Fruit fly (Drosophila melanogaster) whole organism, embryonic: ENCODE data around the gene MTF-1.

Experiments used
- Abd-B ChIP-seq: fragments of 200-800 bp; sonication (Bioruptor generic); optimal IDR thresholded peaks from 2 replicates; lab custom pipeline; 2018; ENCODE audit warnings: missing biosample characterization, mild to moderate bottlenecking, missing genetic modification characterization, moderate library complexity
- Atf6 ChIP-seq: fragments of 200-800 bp; sonication (Bioruptor generic); IDR thresholded peaks from 2 replicates; pipeline ENCODE4 v1.3.6; 2022; ENCODE audit warnings: missing biosample characterization, missing genetic modification characterization
- B-H2 ChIP-seq: fragments of 200-800 bp; sonication (Bioruptor generic); optimal IDR thresholded peaks from 2 replicates; lab custom pipeline; 2018; ENCODE audit warnings: missing biosample characterization, mild to moderate bottlenecking, missing genetic modification characterization
- CG12155 ChIP-seq: fragments of 200-800 bp; sonication (Bioruptor generic); optimal IDR thresholded peaks from 3 replicates; lab custom pipeline; 2016; ENCODE audit warnings: missing biosample characterization, missing genetic modification characterization
- CG12391 ChIP-seq: fragments of 200-800 bp; sonication (Bioruptor generic); optimal IDR thresholded peaks from 3 replicates; lab custom pipeline; 2018; ENCODE audit warnings: missing biosample characterization, mild to moderate bottlenecking, missing genetic modification characterization, moderate library complexity
- CG12659 ChIP-seq: fragments of 200-800 bp; sonication (Bioruptor generic); optimal IDR thresholded peaks from 3 replicates; lab custom pipeline; 2017; ENCODE audit warnings: mild to moderate bottlenecking, missing biosample characterization, missing genetic modification reagents, missing genetic modification characterization
- CG13424 ChIP-seq: fragments of 200-800 bp; sonication (Bioruptor generic); optimal IDR thresholded peaks from 2 replicates; lab custom pipeline; 2019; ENCODE audit warnings: missing biosample characterization, mild to moderate bottlenecking, missing genetic modification characterization, moderate library complexity
- CG15011 ChIP-seq: fragments of 200-800 bp; sonication (Bioruptor generic); optimal IDR thresholded peaks from 3 replicates; lab custom pipeline; 2018; ENCODE audit warnings: missing biosample characterization, mild to moderate bottlenecking, missing genetic modification characterization
- CG15269 ChIP-seq: fragments of 200-800 bp; sonication (Bioruptor generic); optimal IDR thresholded peaks from 2 replicates; lab custom pipeline; 2018; ENCODE audit warnings: missing biosample characterization, mild to moderate bottlenecking, missing genetic modification characterization, moderate library complexity
- CG17361 ChIP-seq: fragments of 200-800 bp; sonication (Bioruptor generic); IDR thresholded peaks from 3 replicates; pipeline ENCODE4 v1.3.6; 2022; ENCODE audit warnings: missing biosample characterization, missing genetic modification characterization
- CG18619 ChIP-seq: fragments of 200-800 bp; sonication (Bioruptor generic); optimal IDR thresholded peaks from 3 replicates; lab custom pipeline; 2017; ENCODE audit warnings: missing biosample characterization, mild to moderate bottlenecking, missing genetic modification characterization
- CG2875 ChIP-seq: fragments of 200-800 bp; sonication (Bioruptor generic); optimal IDR thresholded peaks from 2 replicates; lab custom pipeline; 2017; ENCODE audit warnings: missing biosample characterization, mild to moderate bottlenecking, missing genetic modification characterization, missing genetic modification reagents
- CG30403 ChIP-seq: fragments of 200-800 bp; sonication (Bioruptor generic); optimal IDR thresholded peaks from 3 replicates; lab custom pipeline; 2016; ENCODE audit warnings: missing biosample characterization, missing genetic modification characterization
- CG31365 ChIP-seq: fragments of 200-800 bp; sonication (Bioruptor generic); optimal IDR thresholded peaks from 2 replicates; lab custom pipeline; 2018; ENCODE audit warnings: missing biosample characterization, mild to moderate bottlenecking, missing genetic modification characterization
- CG31441 ChIP-seq: fragments of 200-800 bp; sonication (Bioruptor generic); IDR thresholded peaks from 2 replicates; pipeline ENCODE4 v1.3.6; 2022; ENCODE audit warnings: missing biosample characterization, missing genetic modification characterization
- CG42726 ChIP-seq: fragments of 200-800 bp; sonication (Bioruptor generic); IDR thresholded peaks from 2 replicates; pipeline ENCODE4 v1.3.6; 2022; ENCODE audit warnings: missing biosample characterization, missing genetic modification characterization; ENCODE audit not compliant: partially characterized antibody
- CG4424 ChIP-seq: fragments of 200-800 bp; sonication (Bioruptor generic); optimal IDR thresholded peaks from 3 replicates; lab custom pipeline; 2016; ENCODE audit warnings: missing biosample characterization, missing genetic modification characterization
- CG6654 ChIP-seq: fragments of 200-800 bp; sonication (Bioruptor generic); optimal IDR thresholded peaks from 2 replicates; lab custom pipeline; 2017; ENCODE audit warnings: missing biosample characterization, mild to moderate bottlenecking, missing genetic modification characterization
- CG6854 ChIP-seq: fragments of 200-800 bp; sonication (Bioruptor generic); optimal IDR thresholded peaks from 3 replicates; lab custom pipeline; 2017; ENCODE audit warnings: missing biosample characterization, mild to moderate bottlenecking, missing genetic modification characterization
- CG7271 ChIP-seq: fragments of 200-800 bp; sonication (Bioruptor generic); optimal IDR thresholded peaks from 2 replicates; lab custom pipeline; 2018; ENCODE audit warnings: missing biosample characterization, mild to moderate bottlenecking, missing genetic modification characterization, moderate library complexity
- CG7786 ChIP-seq: fragments of 200-800 bp; sonication (Bioruptor generic); optimal IDR thresholded peaks from 2 replicates; lab custom pipeline; 2016; ENCODE audit warnings: missing biosample characterization, missing genetic modification characterization
- CG7928 ChIP-seq: fragments of 200-800 bp; sonication (Bioruptor generic); optimal IDR thresholded peaks from 2 replicates; lab custom pipeline; 2017; ENCODE audit warnings: missing biosample characterization, mild to moderate bottlenecking, missing genetic modification characterization
- CG8478 ChIP-seq: fragments of >200 bp; optimal IDR thresholded peaks from 2 replicates; lab custom pipeline; 2018
- CG9437 ChIP-seq: fragments of 200-800 bp; sonication (Bioruptor generic); optimal IDR thresholded peaks from 2 replicates; lab custom pipeline; 2018; ENCODE audit warnings: missing biosample characterization, mild to moderate bottlenecking, missing genetic modification characterization
- CG9727 ChIP-seq: fragments of 200-800 bp; sonication (Bioruptor generic); optimal IDR thresholded peaks from 3 replicates; lab custom pipeline; 2017; ENCODE audit warnings: missing biosample characterization, mild to moderate bottlenecking, missing genetic modification characterization
- D ChIP-seq, 2 experiments: fragments of 200-800 bp in 1 of 2; fragments of >200 bp in 1 of 2; sonication (Bioruptor generic) in 1 of 2; optimal IDR thresholded peaks; 2 replicates in 1 of 2; 3 replicates in 1 of 2; lab custom pipeline; 2017; ENCODE audit warnings: mild to moderate bottlenecking in 1 of 2, missing biosample characterization in 1 of 2, missing genetic modification characterization in 1 of 2, missing genetic modification reagents in 1 of 2
- D19A ChIP-seq: fragments of 200-800 bp; optimal IDR thresholded peaks from 3 replicates; lab custom pipeline; 2019; ENCODE audit warnings: missing biosample characterization, mild to moderate bottlenecking, missing genetic modification characterization, moderate library complexity
- Ets97D ChIP-seq: fragments of 200-800 bp; sonication (Bioruptor generic); optimal IDR thresholded peaks from 3 replicates; lab custom pipeline; 2016; ENCODE audit warnings: missing biosample characterization, missing genetic modification characterization
- HLH3B ChIP-seq: fragments of 200-800 bp; sonication (Bioruptor generic); IDR thresholded peaks from 2 replicates; pipeline ENCODE4 v1.3.6; 2022; ENCODE audit warnings: missing biosample characterization, missing genetic modification characterization
- Hsf ChIP-seq: fragments of 200-800 bp; sonication (Bioruptor generic); optimal IDR thresholded peaks from 3 replicates; lab custom pipeline; 2016; ENCODE audit warnings: missing biosample characterization, missing genetic modification characterization
- Meics ChIP-seq: fragments of 200-800 bp; sonication (Bioruptor generic); optimal IDR thresholded peaks from 2 replicates; lab custom pipeline; 2017; ENCODE audit warnings: missing biosample characterization, mild to moderate bottlenecking, missing genetic modification characterization
- Nf-YA ChIP-seq: fragments of 200-800 bp; sonication (Bioruptor generic); IDR thresholded peaks from 2 replicates; pipeline ENCODE4 v1.3.6; 2022; ENCODE audit warnings: missing biosample characterization, missing genetic modification characterization
- Sox102F ChIP-seq: fragments of 200-800 bp; sonication (Bioruptor generic); optimal IDR thresholded peaks from 2 replicates; lab custom pipeline; 2018; ENCODE audit warnings: missing biosample characterization, mild to moderate bottlenecking, missing genetic modification characterization, moderate library complexity
- dmrt99B ChIP-seq: fragments of 200-800 bp; sonication (Bioruptor generic); optimal IDR thresholded peaks from 2 replicates; lab custom pipeline; 2018; ENCODE audit warnings: missing biosample characterization, mild to moderate bottlenecking, missing genetic modification characterization, moderate library complexity
- fd96Cb ChIP-seq: fragments of 200-800 bp; sonication (Bioruptor generic); optimal IDR thresholded peaks from 2 replicates; lab custom pipeline; 2018; ENCODE audit warnings: missing biosample characterization, mild to moderate bottlenecking, missing genetic modification characterization, moderate library complexity
- hb ChIP-seq: fragments of 200-800 bp; sonication (Bioruptor generic); IDR thresholded peaks from 3 replicates; pipeline ENCODE4 v1.3.6; 2022; ENCODE audit warnings: missing biosample characterization, missing genetic modification characterization; ENCODE audit not compliant: partially characterized antibody
- ind ChIP-seq: fragments of 200-800 bp; sonication (Bioruptor generic); optimal IDR thresholded peaks from 3 replicates; lab custom pipeline; 2016; ENCODE audit warnings: missing biosample characterization, missing genetic modification characterization
- lilli ChIP-seq: fragments of 200-800 bp; sonication (Bioruptor generic); optimal IDR thresholded peaks from 3 replicates; lab custom pipeline; 2016; ENCODE audit warnings: missing biosample characterization, missing genetic modification characterization
- lmd ChIP-seq: fragments of 200-800 bp; sonication (Bioruptor generic); IDR thresholded peaks from 2 replicates; pipeline ENCODE4 v1.3.6; 2022; ENCODE audit warnings: missing biosample characterization, missing genetic modification characterization
- mam ChIP-seq: fragments of 200-800 bp; sonication (Bioruptor generic); optimal IDR thresholded peaks from 3 replicates; lab custom pipeline; 2016; ENCODE audit warnings: missing biosample characterization, missing genetic modification characterization
- nmo ChIP-seq: fragments of 200-800 bp; sonication (Bioruptor generic); optimal IDR thresholded peaks from 2 replicates; lab custom pipeline; 2018; ENCODE audit warnings: missing biosample characterization, mild to moderate bottlenecking, missing genetic modification characterization, moderate library complexity
- phol ChIP-seq: fragments of 200-800 bp; sonication (Bioruptor generic); optimal IDR thresholded peaks from 3 replicates; lab custom pipeline; 2018; ENCODE audit warnings: missing biosample characterization, mild to moderate bottlenecking, missing genetic modification characterization, moderate library complexity
- pnt ChIP-seq: fragments of 200-800 bp; sonication (Bioruptor generic); optimal IDR thresholded peaks from 3 replicates; lab custom pipeline; 2016; ENCODE audit warnings: missing biosample characterization, missing genetic modification characterization
- salm ChIP-seq: fragments of 200-800 bp; sonication (Bioruptor generic); optimal IDR thresholded peaks from 2 replicates; lab custom pipeline; 2018; ENCODE audit warnings: missing biosample characterization, mild to moderate bottlenecking, missing genetic modification characterization
- shn ChIP-seq: fragments of 200-800 bp; sonication (Bioruptor generic); optimal IDR thresholded peaks from 3 replicates; lab custom pipeline; 2016; ENCODE audit warnings: missing biosample characterization, missing genetic modification characterization
- slou ChIP-seq: fragments of 200-800 bp; sonication (Bioruptor generic); optimal IDR thresholded peaks from 3 replicates; lab custom pipeline; 2016; ENCODE audit warnings: missing biosample characterization, missing genetic modification characterization
- tna ChIP-seq: fragments of 200-800 bp; sonication (Bioruptor generic); IDR thresholded peaks from 2 replicates; pipeline ENCODE4 v1.3.6; 2022; ENCODE audit warnings: missing biosample characterization, missing genetic modification characterization; ENCODE audit not compliant: partially characterized antibody
- vvl ChIP-seq: fragments of 200-800 bp; sonication (Bioruptor generic); IDR thresholded peaks from 2 replicates; pipeline ENCODE4 v1.3.6; 2022; ENCODE audit warnings: missing biosample characterization, missing genetic modification characterization
- wor ChIP-seq: fragments of 200-800 bp; sonication (Bioruptor generic); IDR thresholded peaks from 2 replicates; pipeline ENCODE4 v1.3.6; 2022; ENCODE audit warnings: missing biosample characterization, missing genetic modification characterization

Gene MTF-1

dm6 chr3L:9468261-9468890 is 38.3 kb downstream of the MTF-1 start (continued):
- TF ChIP-seq CG4424 (GFP tag; lab: Kevin White, UChicago) (peak; percentile 3), Meics (peak; percentile 62), CG8478 (no peak), Hsf (peak; percentile 37), CG17361 (GFP tag; lab: Robert Waterston, UW) (peak; percentile 60), D19A (peak; percentile 74), D (optimal IDR thresholded peaks at IDR 0.05; lab: Kevin White, UChicago) (no peak), D (GFP tag; optimal IDR thresholded peaks at IDR 0.05; lab: Kevin White, UChicago) (peak; percentile 34), CG7786 (peak; percentile 13), CG6654 (GFP tag; lab: Kevin White, UChicago) (no peak), slou (GFP tag; lab: Kevin White, UChicago) (no peak), fd96Cb (tag; lab: Kevin White, UChicago) (peak; percentile 33), CG31365 (tag; lab: Kevin White, UChicago) (no peak), B-H2 (no peak), CG12155 (no peak), dmrt99B (tag; lab: Kevin White, UChicago) (peak; percentile 55), salm (tag; lab: Kevin White, UChicago) (no peak), lilli (GFP tag; lab: Kevin White, UChicago) (peak; percentile 27), CG13424 (tag; lab: Kevin White, UChicago) (peak; percentile 4), Abd-B (no peak), phol (peak; percentile 59), CG12659 (GFP tag; lab: Kevin White, UChicago) (peak; percentile 17), nmo (GFP tag; lab: Kevin White, UChicago) (peak; percentile 38), CG7928 (GFP tag; lab: Kevin White, UChicago) (no peak), Ets97D (GFP tag; lab: Kevin White, UChicago) (no peak), CG15011 (peak; percentile 14), CG15269 (tag; lab: Kevin White, UChicago) (peak; percentile 30), wor (GFP tag; lab: Robert Waterston, UW) (no peak), CG12391 (tag; lab: Kevin White, UChicago) (peak; percentile 35), CG30403 (GFP tag; lab: Kevin White, UChicago) (peak; percentile 36), hb (GFP tag; lab: Robert Waterston, UW) (0 out of 3 replicates have a peak, but pooled peaks have one; percentile 33), mam (peak; percentile 24), CG9437 (GFP tag; lab: Kevin White, UChicago) (peak; percentile 11), lmd (GFP tag; lab: Robert Waterston, UW) (0 out of 2 replicates have a peak, but pooled peaks have one; percentile 26), CG7271 (no peak), vvl (GFP tag; lab: Robert Waterston, UW) (0 out of 2 replicates have a peak, but pooled peaks have one; percentile 9), HLH3B (GFP tag; lab: Robert Waterston, UW) (no peak), ind (peak; percentile 34), CG6854 (GFP tag; lab: Kevin White, UChicago) (peak; percentile 45), tna (no peak), Nf-YA (no peak), CG9727 (GFP tag; lab: Kevin White, UChicago) (peak; percentile 28), CG18619 (peak; percentile 13), shn (peak; percentile 15), CG42726 (GFP tag; lab: Robert Waterston, UW) (no peak), Sox102F (peak; percentile 50), Atf6 (GFP tag; lab: Robert Waterston, UW) (no peak), pnt (GFP tag; lab: Kevin White, UChicago) (no peak), CG31441 (GFP tag; lab: Robert Waterston, UW) (peak; percentile 63; the same call in 1 of the 2 replicates), CG2875 (GFP tag; lab: Kevin White, UChicago) (no peak)
